Fruit fly (Drosophila melanogaster) whole organism: Measurements from ENCODE around the gene PRL-1.

Source experiments
- CG8478 ChIP-seq: fragments of >200 bp; optimal IDR thresholded peaks from 2 replicates; lab custom pipeline; 2018; ENCODE audit warnings: inconsistent platforms
- Dll ChIP-seq: fragments of >200 bp; optimal IDR thresholded peaks from 2 replicates; lab custom pipeline; 2017
- EcR ChIP-seq, 2 experiments: fragments of >200 bp; optimal IDR thresholded peaks; 2 replicates each; lab custom pipeline; 2017; ENCODE audit warnings: missing biosample characterization in 2 of 2, missing genetic modification characterization in 2 of 2, missing genetic modification reagents in 2 of 2
- pan ChIP-seq: fragments of >200 bp; optimal IDR thresholded peaks from 2 replicates; lab custom pipeline; 2017
- psq ChIP-seq: fragments of >200 bp; optimal IDR thresholded peaks from 2 replicates; lab custom pipeline; 2017
- usp ChIP-seq: fragments of >200 bp; optimal IDR thresholded peaks from 2 replicates; lab custom pipeline; 2017; ENCODE audit warnings: missing biosample characterization, missing genetic modification characterization, mixed read lengths

PRL-1 gene

dm6 chr2L:16198150-16198549, 59.3 kb downstream of the PRL-1 start:
- TF ChIP-seq pan = no peak
- no peak for TF ChIP-seq Dll (lab: Kevin White, UChicago)
- TF ChIP-seq EcR (GFP tag; optimal IDR thresholded peaks at IDR 0.05; lab: Kevin White, UChicago) = no peak
- TF ChIP-seq CG8478 (lab: Kevin White, UChicago) = no peak
- no peak for TF ChIP-seq psq (lab: Kevin White, UChicago)
- no peak for TF ChIP-seq usp
